Fruit fly (Drosophila melanogaster) whole organism, embryonic: ENCODE results near the gene CRIF.

ENCODE experiments used
- BtbVII ChIP-seq: fragments of 200-800 bp; sonication (Bioruptor generic); optimal IDR thresholded peaks from 3 replicates; lab custom pipeline; 2017; ENCODE audit warnings: missing biosample characterization, mild to moderate bottlenecking, missing genetic modification characterization
- CG10543 ChIP-seq: fragments of 200-800 bp; sonication (Bioruptor generic); optimal IDR thresholded peaks from 3 replicates; lab custom pipeline; 2017; ENCODE audit warnings: missing biosample characterization, mild to moderate bottlenecking, missing genetic modification characterization, moderate library complexity
- CG10979 ChIP-seq: fragments of 200-800 bp; sonication (Bioruptor generic); optimal IDR thresholded peaks from 2 replicates; lab custom pipeline; 2018; ENCODE audit warnings: missing biosample characterization, mild to moderate bottlenecking, missing genetic modification characterization, moderate library complexity
- CG13775 ChIP-seq: fragments of 200-800 bp; sonication (Bioruptor generic); optimal IDR thresholded peaks from 3 replicates; lab custom pipeline; 2017; ENCODE audit warnings: missing biosample characterization, mild to moderate bottlenecking, missing genetic modification characterization
- CG14667 ChIP-seq: fragments of 200-800 bp; sonication (Bioruptor generic); IDR thresholded peaks from 2 replicates; pipeline ENCODE4 v1.3.6; 2022; ENCODE audit warnings: missing biosample characterization, missing genetic modification characterization
- CG15011 ChIP-seq: fragments of 200-800 bp; sonication (Bioruptor generic); optimal IDR thresholded peaks from 3 replicates; lab custom pipeline; 2018; ENCODE audit warnings: missing biosample characterization, mild to moderate bottlenecking, missing genetic modification characterization
- CG15696 ChIP-seq: fragments of 200-800 bp; sonication (Bioruptor generic); optimal IDR thresholded peaks from 2 replicates; lab custom pipeline; 2019; ENCODE audit warnings: missing biosample characterization, mild to moderate bottlenecking, missing genetic modification characterization, moderate library complexity
- CG16863 ChIP-seq: fragments of 200-800 bp; sonication (Bioruptor generic); optimal IDR thresholded peaks from 3 replicates; lab custom pipeline; 2016; ENCODE audit warnings: missing biosample characterization, missing genetic modification characterization
- CG17328 ChIP-seq: fragments of 200-800 bp; sonication (Bioruptor generic); IDR thresholded peaks from 2 replicates; pipeline ENCODE4 v1.3.6; 2022; ENCODE audit warnings: missing biosample characterization, missing genetic modification characterization
- CG17361 ChIP-seq: fragments of 200-800 bp; sonication (Bioruptor generic); IDR thresholded peaks from 3 replicates; pipeline ENCODE4 v1.3.6; 2022; ENCODE audit warnings: missing biosample characterization, missing genetic modification characterization
- CG18764 ChIP-seq: fragments of 200-800 bp; sonication (Bioruptor generic); optimal IDR thresholded peaks from 3 replicates; lab custom pipeline; 2016; ENCODE audit warnings: missing biosample characterization, missing genetic modification characterization
- CG30403 ChIP-seq: fragments of 200-800 bp; sonication (Bioruptor generic); optimal IDR thresholded peaks from 3 replicates; lab custom pipeline; 2016; ENCODE audit warnings: missing biosample characterization, missing genetic modification characterization
- CG32767 ChIP-seq: fragments of 200-800 bp; sonication (Bioruptor generic); IDR thresholded peaks from 2 replicates; pipeline ENCODE4 v1.3.6; 2022; ENCODE audit warnings: missing biosample characterization, missing genetic modification characterization
- CG33213 ChIP-seq: fragments of 200-800 bp; sonication (Bioruptor generic); optimal IDR thresholded peaks from 3 replicates; lab custom pipeline; 2016; ENCODE audit warnings: missing biosample characterization, missing genetic modification characterization
- CG4404 ChIP-seq: fragments of 200-800 bp; sonication (Bioruptor generic); IDR thresholded peaks from 2 replicates; pipeline ENCODE4 v1.3.6; 2022; ENCODE audit warnings: missing biosample characterization, missing genetic modification characterization
- CG4424 ChIP-seq: fragments of 200-800 bp; sonication (Bioruptor generic); optimal IDR thresholded peaks from 3 replicates; lab custom pipeline; 2016; ENCODE audit warnings: missing biosample characterization, missing genetic modification characterization
- CG7556 ChIP-seq: fragments of 200-800 bp; sonication (Bioruptor generic); optimal IDR thresholded peaks from 2 replicates; lab custom pipeline; 2017; ENCODE audit warnings: missing biosample characterization, mild to moderate bottlenecking, missing genetic modification characterization
- CG7928 ChIP-seq: fragments of 200-800 bp; sonication (Bioruptor generic); optimal IDR thresholded peaks from 2 replicates; lab custom pipeline; 2017; ENCODE audit warnings: missing biosample characterization, mild to moderate bottlenecking, missing genetic modification characterization
- CG9727 ChIP-seq: fragments of 200-800 bp; sonication (Bioruptor generic); optimal IDR thresholded peaks from 3 replicates; lab custom pipeline; 2017; ENCODE audit warnings: missing biosample characterization, mild to moderate bottlenecking, missing genetic modification characterization
- CkIIα-i1 ChIP-seq: fragments of 200-800 bp; sonication (Bioruptor generic); IDR thresholded peaks from 2 replicates; pipeline ENCODE4 v1.3.6; 2022; ENCODE audit warnings: missing biosample characterization, missing genetic modification characterization
- D ChIP-seq, 2 experiments: fragments of 200-800 bp in 1 of 2; fragments of >200 bp in 1 of 2; sonication (Bioruptor generic) in 1 of 2; optimal IDR thresholded peaks; 2 replicates in 1 of 2; 3 replicates in 1 of 2; lab custom pipeline; 2017; ENCODE audit warnings: mild to moderate bottlenecking in 1 of 2, missing biosample characterization in 1 of 2, missing genetic modification characterization in 1 of 2, missing genetic modification reagents in 1 of 2
- Dip3 ChIP-seq: fragments of 200-800 bp; sonication (Bioruptor generic); optimal IDR thresholded peaks from 3 replicates; lab custom pipeline; 2016; ENCODE audit warnings: missing biosample characterization, missing genetic modification characterization
- H15 ChIP-seq: fragments of 200-800 bp; sonication (Bioruptor generic); IDR thresholded peaks from 3 replicates; pipeline ENCODE4 v1.3.6; 2022; ENCODE audit warnings: missing biosample characterization, missing genetic modification characterization
- HLH4C ChIP-seq: fragments of 200-800 bp; sonication (Bioruptor generic); IDR thresholded peaks from 3 replicates; pipeline ENCODE4 v1.3.6; 2022; ENCODE audit warnings: missing biosample characterization, missing genetic modification characterization; ENCODE audit not compliant: partially characterized antibody
- ara ChIP-seq: fragments of 200-800 bp; sonication (Bioruptor generic); IDR thresholded peaks from 2 replicates; pipeline ENCODE4 v1.3.6; 2022; ENCODE audit warnings: missing biosample characterization, missing genetic modification characterization
- az2 ChIP-seq: fragments of 200-800 bp; sonication (Bioruptor generic); optimal IDR thresholded peaks from 3 replicates; lab custom pipeline; 2016; ENCODE audit warnings: missing biosample characterization, missing genetic modification characterization
- br ChIP-seq: fragments of >200 bp; optimal IDR thresholded peaks from 2 replicates; lab custom pipeline; 2017
- bsh ChIP-seq, 2 experiments: fragments of 200-800 bp; sonication (Bioruptor generic); optimal IDR thresholded peaks; 2 replicates each; lab custom pipeline; 2017 to 2018; ENCODE audit warnings: mild to moderate bottlenecking in 2 of 2, missing biosample characterization in 2 of 2, missing genetic modification characterization in 2 of 2, moderate library complexity in 1 of 2
- cad ChIP-seq: fragments of >200 bp; optimal IDR thresholded peaks from 2 replicates; lab custom pipeline; 2017; ENCODE audit warnings: missing biosample characterization, missing genetic modification characterization
- chif ChIP-seq, 2 experiments: fragments of 200-800 bp; sonication (Bioruptor generic); optimal IDR thresholded peaks; 3 replicates each; lab custom pipeline; 2016; ENCODE audit warnings: missing biosample characterization in 2 of 2, missing genetic modification characterization in 2 of 2
- chn ChIP-seq: fragments of 200-800 bp; sonication (Bioruptor generic); optimal IDR thresholded peaks from 2 replicates; lab custom pipeline; 2016; ENCODE audit warnings: missing biosample characterization, missing genetic modification characterization
- crp ChIP-seq, 2 experiments: fragments of 200-800 bp; sonication (Bioruptor generic); optimal IDR thresholded peaks; 2 replicates in 1 of 2; 3 replicates in 1 of 2; lab custom pipeline; 2017; ENCODE audit warnings: missing biosample characterization in 2 of 2, missing genetic modification characterization in 2 of 2, mild to moderate bottlenecking in 1 of 2, moderate library complexity in 1 of 2
- dmrt11E ChIP-seq: fragments of 200-800 bp; sonication (Bioruptor generic); optimal IDR thresholded peaks from 3 replicates; lab custom pipeline; 2018; ENCODE audit warnings: missing biosample characterization, mild to moderate bottlenecking, missing genetic modification characterization, moderate library complexity
- dmrt99B ChIP-seq: fragments of 200-800 bp; sonication (Bioruptor generic); optimal IDR thresholded peaks from 2 replicates; lab custom pipeline; 2018; ENCODE audit warnings: missing biosample characterization, mild to moderate bottlenecking, missing genetic modification characterization, moderate library complexity
- fru ChIP-seq: fragments of >200 bp; optimal IDR thresholded peaks from 2 replicates; lab custom pipeline; 2017
- gro ChIP-seq: fragments of 200-800 bp; sonication (Bioruptor generic); optimal IDR thresholded peaks from 2 replicates; lab custom pipeline; 2016; ENCODE audit warnings: missing biosample characterization, missing genetic modification characterization
- lola ChIP-seq, 3 experiments: fragments of >200 bp in 2 of 3; fragments of 200-800 bp in 1 of 3; sonication (Bioruptor generic) in 1 of 3; optimal IDR thresholded peaks; 2 replicates each; lab custom pipeline; 2017 to 2019; ENCODE audit warnings: missing biosample characterization in 3 of 3, missing genetic modification characterization in 3 of 3, mild to moderate bottlenecking in 1 of 3, moderate library complexity in 1 of 3
- luna ChIP-seq: fragments of 200-800 bp; sonication (Bioruptor generic); optimal IDR thresholded peaks from 2 replicates; lab custom pipeline; 2016; ENCODE audit warnings: missing biosample characterization, missing genetic modification characterization
- nmo ChIP-seq: fragments of 200-800 bp; sonication (Bioruptor generic); optimal IDR thresholded peaks from 2 replicates; lab custom pipeline; 2018; ENCODE audit warnings: missing biosample characterization, mild to moderate bottlenecking, missing genetic modification characterization, moderate library complexity
- pan ChIP-seq, 4 experiments: fragments of >200 bp in 3 of 4; fragments of 200-800 bp in 1 of 4; sonication (Bioruptor generic) in 1 of 4; optimal IDR thresholded peaks in 3 of 4; IDR thresholded peaks in 1 of 4; 2 replicates each; pipeline versions ENCODE4 v1.3.6 to Lab custom; 2017 to 2022; ENCODE audit warnings: missing biosample characterization in 2 of 4, missing genetic modification characterization in 2 of 4, mixed read lengths in 1 of 4
- prd ChIP-seq, 3 experiments: fragments of >200 bp in 2 of 3; fragments of 200-800 bp in 1 of 3; sonication (Bioruptor generic) in 1 of 3; optimal IDR thresholded peaks in 2 of 3; IDR thresholded peaks in 1 of 3; 2 replicates in 2 of 3; 3 replicates in 1 of 3; pipeline versions ENCODE4 v1.3.6 to Lab custom; 2017 to 2022; ENCODE audit warnings: missing biosample characterization in 1 of 3, missing genetic modification characterization in 1 of 3
- ranshi ChIP-seq: fragments of 200-800 bp; sonication (Bioruptor generic); IDR thresholded peaks from 2 replicates; pipeline ENCODE4 v1.3.6; 2022; ENCODE audit warnings: missing biosample characterization, missing genetic modification characterization
- row ChIP-seq: fragments of 200-800 bp; sonication (Bioruptor generic); IDR thresholded peaks from 3 replicates; pipeline ENCODE4 v1.3.6; 2022; ENCODE audit warnings: missing biosample characterization, missing genetic modification characterization
- sens ChIP-seq: fragments of 200-800 bp; sonication (Bioruptor generic); peaks from one replicate; lab custom pipeline; 2016; ENCODE audit warnings: missing biosample characterization, missing genetic modification characterization
- tin ChIP-seq: fragments of 200-800 bp; sonication (Bioruptor generic); optimal IDR thresholded peaks from 3 replicates; lab custom pipeline; 2016; ENCODE audit warnings: missing biosample characterization, missing genetic modification characterization
- trem ChIP-seq: fragments of 200-800 bp; optimal IDR thresholded peaks from 3 replicates; lab custom pipeline; 2019; ENCODE audit warnings: missing biosample characterization, mild to moderate bottlenecking, missing genetic modification characterization, moderate library complexity
- trh ChIP-seq: fragments of 200-800 bp; sonication (Bioruptor generic); optimal IDR thresholded peaks from 2 replicates; lab custom pipeline; 2016; ENCODE audit warnings: missing biosample characterization, missing genetic modification characterization
- ttk ChIP-seq: fragments of 200-800 bp; sonication (Bioruptor generic); IDR thresholded peaks from 2 replicates; pipeline ENCODE4 v2.1.2; 2022; ENCODE audit warnings: missing biosample characterization, missing genetic modification characterization
- tx ChIP-seq: fragments of 200-800 bp; sonication (Bioruptor generic); optimal IDR thresholded peaks from 2 replicates; lab custom pipeline; 2016; ENCODE audit warnings: missing biosample characterization, missing genetic modification characterization

The CRIF gene

dm6 chr3L:21585397-21585796 is 16.7 kb upstream of the CRIF start (continued):
- TF ChIP-seq CG13775 (peak; percentile 10), CG4404 (GFP tag; lab: Robert Waterston, UW) (peak; percentile 8; the same call in 1 of the 2 replicates), ara (GFP tag; lab: Robert Waterston, UW) (peak; percentile 34; the same call in 1 of the 2 replicates), dmrt99B (tag; lab: Kevin White, UChicago) (no peak), CG33213 (peak; percentile 25), fru (lab: Kevin White, UChicago) (no peak), pan (optimal IDR thresholded peaks at IDR 0.05; lab: Kevin White, UChicago) (no peak), pan (GFP tag; optimal IDR thresholded peaks at IDR 0.05 in 1 of 2, IDR thresholded peaks at IDR 0.05 in 1 of 2) (peak in 1 of 2 experiments; percentile 42), CG15011 (no peak), br (lab: Kevin White, UChicago) (no peak), luna (GFP tag; lab: Kevin White, UChicago) (no peak), HLH4C (GFP tag; lab: Robert Waterston, UW) (no peak), tin (GFP tag; lab: Kevin White, UChicago) (peak; percentile 13), CG7556 (GFP tag; lab: Kevin White, UChicago) (peak; percentile 10), nmo (peak; percentile 5), CG14667 (GFP tag; lab: Robert Waterston, UW) (0 out of 2 replicates have a peak, but pooled peaks have one; percentile 12), az2 (GFP tag; lab: Kevin White, UChicago) (peak; percentile 26), ranshi (GFP tag; lab: Robert Waterston, UW) (0 out of 2 replicates have a peak, but pooled peaks have one; percentile 20), CG9727 (GFP tag; lab: Kevin White, UChicago) (peak; percentile 38), trh (no peak), tx (GFP tag; lab: Kevin White, UChicago) (no peak), H15 (GFP tag; lab: Robert Waterston, UW) (peak; percentile 32; the same call in 2 of the 3 replicates), CG10543 (GFP tag; lab: Kevin White, UChicago) (no peak), CkIIα-i1 (GFP tag; lab: Robert Waterston, UW) (no peak), CG18764 (GFP tag; lab: Kevin White, UChicago) (peak; percentile 0), BtbVII (GFP tag; lab: Kevin White, UChicago) (no peak), dmrt11E (tag; lab: Kevin White, UChicago) (peak; percentile 50), CG4424 (GFP tag; lab: Kevin White, UChicago) (peak; percentile 15), Dip3 (no peak), lola (GFP tag; optimal IDR thresholded peaks at IDR 0.05; lab: Kevin White, UChicago) (peak in 1 of 3 experiments; percentile 53), CG16863 (GFP tag; lab: Kevin White, UChicago) (peak; percentile 24), gro (no peak), CG10979 (tag; lab: Kevin White, UChicago) (peak; percentile 60), CG17361 (GFP tag; lab: Robert Waterston, UW) (peak; percentile 59; the same call in 2 of the 3 replicates), CG30403 (GFP tag; lab: Kevin White, UChicago) (no peak), chif (GFP tag; optimal IDR thresholded peaks at IDR 0.05; lab: Kevin White, UChicago) (peak in 1 of 2 experiments; percentile 14), CG7928 (GFP tag; lab: Kevin White, UChicago) (no peak), trem (tag; lab: Kevin White, UChicago) (peak; percentile 12), CG17328 (GFP tag; lab: Robert Waterston, UW) (peak; percentile 42; the same call in 1 of the 2 replicates), row (GFP tag; lab: Robert Waterston, UW) (peak; percentile 46), crp (GFP tag; optimal IDR thresholded peaks at IDR 0.05; lab: Kevin White, UChicago) (no peak), bsh (GFP tag; optimal IDR thresholded peaks at IDR 0.05; lab: Kevin White, UChicago) (peak in 1 of 2 experiments; percentile 52), prd (optimal IDR thresholded peaks at IDR 0.05; lab: Kevin White, UChicago) (no peak), prd (GFP tag; IDR thresholded peaks at IDR 0.05; lab: Robert Waterston, UW) (peak; percentile 52; the same call in 2 of the 3 replicates), sens (GFP tag; lab: Kevin White, UChicago) (peak; percentile 75), ttk (GFP tag; lab: Robert Waterston, UW) (0 out of 2 replicates have a peak, but pooled peaks have one; percentile 13), chn (GFP tag; lab: Kevin White, UChicago) (peak; percentile 8), CG32767 (0 out of 2 replicates have a peak, but pooled peaks have one; percentile 17), D (optimal IDR thresholded peaks at IDR 0.05; lab: Kevin White, UChicago) (no peak), D (GFP tag; optimal IDR thresholded peaks at IDR 0.05; lab: Kevin White, UChicago) (peak; percentile 1), CG15696 (tag; lab: Kevin White, UChicago) (peak; percentile 19), cad (no peak)
